Worm (Caenorhabditis elegans) whole organism, L3 larva: ENCODE data around the gene Y57G11C.1142.

Experiments used
- R02D3.7 ChIP-seq: fragments of 150-350 bp; optimal IDR thresholded peaks from 2 replicates; lab custom pipeline; 2014; ENCODE audit warnings: missing biosample characterization, missing genetic modification characterization
- ZK546.5 ChIP-seq: sonication (generic microtip); optimal IDR thresholded peaks from 2 replicates; lab custom pipeline; 2017; ENCODE audit warnings: missing biosample characterization, missing genetic modification characterization
- aly-2 ChIP-seq: fragments of 150-350 bp; optimal IDR thresholded peaks from 2 replicates; lab custom pipeline; 2014; ENCODE audit warnings: missing biosample characterization, missing genetic modification characterization
- ama-1 ChIP-seq: fragments of 150-350 bp; optimal IDR thresholded peaks from 2 replicates; lab custom pipeline; 2018
- ceh-16 ChIP-seq: sonication (generic microtip); optimal IDR thresholded peaks from 2 replicates; lab custom pipeline; 2017; ENCODE audit warnings: missing biosample characterization, missing genetic modification characterization
- ceh-28 ChIP-seq: fragments of 150-350 bp; optimal IDR thresholded peaks from 2 replicates; lab custom pipeline; 2014; ENCODE audit warnings: missing biosample characterization, missing genetic modification reagents, missing genetic modification characterization
- ceh-82 ChIP-seq: fragments of 150-350 bp; optimal IDR thresholded peaks from 2 replicates; lab custom pipeline; 2014; ENCODE audit warnings: missing biosample characterization, missing genetic modification characterization
- ceh-9 ChIP-seq: sonication (generic microtip); optimal IDR thresholded peaks from 2 replicates; lab custom pipeline; 2018; ENCODE audit warnings: missing biosample characterization, missing genetic modification characterization
- daf-12 ChIP-seq: fragments of 150-350 bp; optimal IDR thresholded peaks from 2 replicates; lab custom pipeline; 2014; ENCODE audit warnings: missing biosample characterization, missing genetic modification reagents, missing genetic modification characterization
- egl-27 ChIP-seq: sonication (generic microtip); optimal IDR thresholded peaks from 4 replicates; lab custom pipeline; 2017; ENCODE audit warnings: missing biosample characterization, missing genetic modification reagents, missing genetic modification characterization
- egl-5 ChIP-seq: fragments of 150-350 bp; optimal IDR thresholded peaks from 2 replicates; lab custom pipeline; 2017; ENCODE audit warnings: missing biosample characterization, missing genetic modification reagents, missing genetic modification characterization, inconsistent platforms
- elt-1 ChIP-seq: fragments of 150-350 bp; optimal IDR thresholded peaks from 2 replicates; lab custom pipeline; 2014; ENCODE audit warnings: missing biosample characterization, missing genetic modification characterization
- elt-2 ChIP-seq: sonication (generic microtip); optimal IDR thresholded peaks from 2 replicates; lab custom pipeline; 2016; ENCODE audit warnings: missing genetic modification reagents, mild to moderate bottlenecking, missing genetic modification characterization, missing compliant biosample characterization
- elt-3 ChIP-seq, 3 experiments: fragments of 150-350 bp in 1 of 3; sonication (generic microtip) in 2 of 3; optimal IDR thresholded peaks; 2 replicates in 2 of 3; 4 replicates in 1 of 3; lab custom pipeline; 2014 to 2017; ENCODE audit warnings: missing biosample characterization in 3 of 3, missing genetic modification characterization in 3 of 3
- eor-1 ChIP-seq, 2 experiments: fragments of 150-350 bp; optimal IDR thresholded peaks; 2 replicates each; lab custom pipeline; 2014 to 2018; ENCODE audit warnings: missing biosample characterization in 2 of 2, missing genetic modification characterization in 2 of 2
- fkh-10 ChIP-seq: sonication (generic microtip); optimal IDR thresholded peaks from 2 replicates; lab custom pipeline; 2017; ENCODE audit warnings: missing biosample characterization, missing genetic modification reagents, missing genetic modification characterization
- fkh-2 ChIP-seq: fragments of 150-350 bp; optimal IDR thresholded peaks from 2 replicates; lab custom pipeline; 2014; ENCODE audit warnings: missing biosample characterization, missing genetic modification reagents, missing genetic modification characterization
- fos-1 ChIP-seq: fragments of 150-350 bp; optimal IDR thresholded peaks from 2 replicates; lab custom pipeline; 2014; ENCODE audit warnings: missing biosample characterization, missing genetic modification characterization
- hmg-11 ChIP-seq: sonication (generic microtip); optimal IDR thresholded peaks from 2 replicates; lab custom pipeline; 2016; ENCODE audit warnings: missing genetic modification characterization, missing compliant biosample characterization
- jun-1 ChIP-seq: fragments of 150-350 bp; optimal IDR thresholded peaks from 2 replicates; lab custom pipeline; 2014; ENCODE audit warnings: missing biosample characterization, missing genetic modification reagents, missing genetic modification characterization
- lin-15B ChIP-seq: fragments of 150-350 bp; optimal IDR thresholded peaks from 2 replicates; lab custom pipeline; 2014; ENCODE audit warnings: missing biosample characterization, missing genetic modification characterization
- lin-39 ChIP-seq: fragments of 150-350 bp; optimal IDR thresholded peaks from 2 replicates; lab custom pipeline; 2018; ENCODE audit warnings: missing biosample characterization, missing genetic modification reagents, missing genetic modification characterization
- lsy-12 ChIP-seq: sonication (generic microtip); optimal IDR thresholded peaks from 2 replicates; lab custom pipeline; 2016; ENCODE audit warnings: mild to moderate bottlenecking, missing genetic modification characterization, missing compliant biosample characterization
- mdl-1 ChIP-seq: fragments of 150-350 bp; optimal IDR thresholded peaks from 2 replicates; lab custom pipeline; 2014; ENCODE audit warnings: missing biosample characterization, missing genetic modification characterization
- mml-1 ChIP-seq: fragments of 150-350 bp; sonication (generic microtip); optimal IDR thresholded peaks from 3 replicates; lab custom pipeline; 2014; ENCODE audit warnings: missing biosample characterization, missing genetic modification characterization
- nfya-1 ChIP-seq: sonication (generic microtip); optimal IDR thresholded peaks from 2 replicates; lab custom pipeline; 2017; ENCODE audit warnings: missing genetic modification characterization, mild to moderate bottlenecking, missing compliant biosample characterization, antibody characterized with exemption, moderate library complexity; ENCODE audit not compliant: insufficient read depth
- nhr-11 ChIP-seq: fragments of 150-350 bp; optimal IDR thresholded peaks from 2 replicates; lab custom pipeline; 2014; ENCODE audit warnings: missing biosample characterization, missing genetic modification characterization
- nhr-12 ChIP-seq: fragments of 150-350 bp; optimal IDR thresholded peaks from 2 replicates; lab custom pipeline; 2014; ENCODE audit warnings: missing biosample characterization, missing genetic modification characterization
- nhr-23 ChIP-seq: fragments of 150-350 bp; optimal IDR thresholded peaks from 2 replicates; lab custom pipeline; 2014; ENCODE audit warnings: missing biosample characterization, missing genetic modification reagents, missing genetic modification characterization
- nhr-237 ChIP-seq: fragments of 150-350 bp; optimal IDR thresholded peaks from 2 replicates; lab custom pipeline; 2014; ENCODE audit warnings: missing biosample characterization, missing genetic modification characterization
- nhr-25 ChIP-seq: sonication (generic microtip); optimal IDR thresholded peaks from 2 replicates; lab custom pipeline; 2017; ENCODE audit warnings: missing biosample characterization, missing genetic modification characterization
- nhr-28 ChIP-seq: fragments of 150-350 bp; optimal IDR thresholded peaks from 2 replicates; lab custom pipeline; 2014; ENCODE audit warnings: missing biosample characterization, missing genetic modification characterization
- nhr-43 ChIP-seq: sonication (generic microtip); optimal IDR thresholded peaks from 2 replicates; lab custom pipeline; 2016; ENCODE audit warnings: mild to moderate bottlenecking, missing genetic modification characterization, missing compliant biosample characterization; ENCODE audit not compliant: poor library complexity, severe bottlenecking
- nhr-67 ChIP-seq: fragments of 150-350 bp; optimal IDR thresholded peaks from 2 replicates; lab custom pipeline; 2014; ENCODE audit warnings: missing biosample characterization, missing genetic modification characterization
- nhr-76 ChIP-seq: fragments of 150-350 bp; sonication (generic microtip); optimal IDR thresholded peaks from 5 replicates; lab custom pipeline; 2014; ENCODE audit warnings: missing biosample characterization, missing genetic modification characterization
- nhr-77 ChIP-seq: fragments of 150-350 bp; optimal IDR thresholded peaks from 2 replicates; lab custom pipeline; 2014; ENCODE audit warnings: missing biosample characterization, missing genetic modification characterization
- pha-4 ChIP-seq: fragments of 150-350 bp; optimal IDR thresholded peaks from 2 replicates; lab custom pipeline; 2014; ENCODE audit warnings: missing biosample characterization, missing genetic modification reagents, missing genetic modification characterization
- pqm-1 ChIP-seq: fragments of 150-350 bp; optimal IDR thresholded peaks from 2 replicates; lab custom pipeline; 2017; ENCODE audit warnings: missing biosample characterization, missing genetic modification characterization, inconsistent platforms
- sea-2 ChIP-seq: fragments of 150-350 bp; sonication (generic microtip); optimal IDR thresholded peaks from 4 replicates; lab custom pipeline; 2014; ENCODE audit warnings: missing biosample characterization, missing genetic modification reagents, missing genetic modification characterization
- skn-1 ChIP-seq: fragments of 150-350 bp; optimal IDR thresholded peaks from 2 replicates; lab custom pipeline; 2014; ENCODE audit warnings: missing biosample characterization, missing genetic modification characterization
- snpc-4 ChIP-seq: fragments of 150-350 bp; optimal IDR thresholded peaks from 2 replicates; lab custom pipeline; 2014; ENCODE audit warnings: missing biosample characterization, missing genetic modification characterization
- tbx-2 ChIP-seq: sonication (generic microtip); optimal IDR thresholded peaks from 2 replicates; lab custom pipeline; 2016; ENCODE audit warnings: mild to moderate bottlenecking, missing genetic modification characterization, missing compliant biosample characterization
- unc-39 ChIP-seq: sonication (generic microtip); optimal IDR thresholded peaks from 4 replicates; lab custom pipeline; 2017; ENCODE audit warnings: missing biosample characterization, missing genetic modification characterization
- unc-62 ChIP-seq: fragments of 150-350 bp; sonication (generic microtip); optimal IDR thresholded peaks from 4 replicates; lab custom pipeline; 2014; ENCODE audit warnings: missing biosample characterization, missing genetic modification reagents, missing genetic modification characterization
- zag-1 ChIP-seq: fragments of 150-350 bp; optimal IDR thresholded peaks from 2 replicates; lab custom pipeline; 2014; ENCODE audit warnings: missing biosample characterization, missing genetic modification characterization
- ztf-11 ChIP-seq: fragments of 150-350 bp; optimal IDR thresholded peaks from 2 replicates; lab custom pipeline; 2014; ENCODE audit warnings: missing biosample characterization, missing genetic modification characterization
- ztf-4 ChIP-seq: fragments of 150-350 bp; optimal IDR thresholded peaks from 2 replicates; lab custom pipeline; 2014; ENCODE audit warnings: missing biosample characterization, missing genetic modification characterization

Gene Y57G11C.1142

DNA sequence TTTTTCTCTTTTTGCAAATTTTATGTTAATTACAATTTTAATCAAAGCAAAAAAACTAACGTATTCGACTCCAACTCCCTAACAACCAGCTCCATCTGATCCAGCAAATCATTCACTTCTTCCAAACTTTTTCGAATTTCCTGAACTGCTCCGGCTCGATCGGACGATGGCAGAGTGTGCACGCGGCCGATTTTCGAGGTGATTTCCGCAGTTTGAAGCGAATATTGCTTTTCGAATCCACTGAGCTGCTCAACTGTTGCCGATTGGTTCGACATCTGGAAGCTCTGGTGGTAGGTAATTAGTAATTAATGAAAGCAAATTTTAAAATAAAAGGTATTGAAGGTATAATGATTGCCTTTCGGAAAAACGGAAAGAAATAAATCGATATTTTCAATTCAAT, 36.0 kb upstream of the Y57G11C.1142 start, which contains the start of gene vti-1:
TSS of gene vti-1 (minus strand) at position 284 of the 400 bp plus-strand sequence.
- no peak for TF ChIP-seq eor-1 (tag; optimal IDR thresholded peaks at IDR 0.05; lab: Kevin White, UChicago)
- peak; percentile 7 for TF ChIP-seq ama-1 (lab: Kevin White, UChicago)

DNA sequence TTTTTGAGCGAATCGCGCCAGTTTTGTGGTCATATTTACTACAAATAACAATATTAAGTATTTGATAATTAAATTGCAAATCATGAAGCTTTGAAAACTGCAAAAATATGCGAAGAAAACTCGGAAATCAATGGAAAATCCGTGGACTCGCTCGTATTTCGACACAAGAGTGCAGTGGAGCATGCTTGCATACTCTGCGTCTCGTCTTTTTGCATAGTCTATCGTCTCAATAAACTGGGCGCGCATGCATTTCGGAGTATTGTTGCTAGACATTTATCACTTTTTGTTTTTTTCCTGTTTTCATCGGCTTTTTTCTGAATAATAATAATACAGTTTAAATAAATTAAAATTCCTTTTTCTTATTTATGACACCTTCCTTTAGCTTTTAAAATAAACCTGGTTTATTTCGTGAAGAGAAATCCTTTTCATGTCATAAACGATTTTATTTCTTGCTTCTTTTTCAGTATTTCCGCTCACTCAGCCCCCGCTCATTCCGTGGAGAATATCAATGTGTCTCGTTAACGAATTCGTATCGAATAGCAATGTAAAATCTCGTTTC, 34.6 kb upstream of the Y57G11C.1142 start, which contains the start of the genes mrps-7 and Y57G11C.3:
TSS of gene mrps-7 (minus strand) at position 38 of the 559 bp plus-strand sequence.
TSS of gene Y57G11C.3 (plus strand) at position 509 of the 559 bp plus-strand sequence.
- TF ChIP-seq tbx-2 (peak; percentile 60), R02D3.7 (tag; lab: Kevin White, UChicago) (peak; percentile 98), fkh-2 (tag; lab: Kevin White, UChicago) (no peak), elt-1 (tag; lab: Kevin White, UChicago) (peak; percentile 68), sea-2 (GFP tag; lab: Kevin White, UChicago) (no peak), nhr-11 (tag; lab: Kevin White, UChicago) (peak; percentile 68), nhr-43 (peak; percentile 86), lsy-12 (tag; lab: Kevin White, UChicago) (peak; percentile 82), unc-62 (GFP tag; lab: Kevin White, UChicago) (peak; percentile 62), mdl-1 (tag; lab: Kevin White, UChicago) (no peak), nhr-237 (tag; lab: Kevin White, UChicago) (no peak), nfya-1 (tag; lab: Kevin White, UChicago) (peak; percentile 94), eor-1 (tag; optimal IDR thresholded peaks at IDR 0.05; lab: Kevin White, UChicago) (peak in 1 of 2 experiments; percentile 38), nhr-67 (tag; lab: Kevin White, UChicago) (no peak), ceh-82 (tag; lab: Kevin White, UChicago) (peak; percentile 84), nhr-77 (tag; lab: Kevin White, UChicago) (peak; percentile 59), ceh-9 (no peak), nhr-76 (tag; lab: Kevin White, UChicago) (no peak), nhr-23 (tag; lab: Kevin White, UChicago) (peak; percentile 94), lin-15B (peak; percentile 98), skn-1 (peak; percentile 93), nhr-12 (tag; lab: Kevin White, UChicago) (no peak), aly-2 (tag; lab: Kevin White, UChicago) (peak; percentile 12), egl-27 (peak; percentile 15), hmg-11 (tag; lab: Kevin White, UChicago) (peak; percentile 82), zag-1 (no peak), ztf-11 (no peak), nhr-25 (peak; percentile 93), pha-4 (peak; percentile 96), elt-2 (tag; lab: Kevin White, UChicago) (peak; percentile 60), ceh-16 (no peak), pqm-1 (tag; lab: Kevin White, UChicago) (peak; percentile 88), lin-39 (tag; lab: Kevin White, UChicago) (peak; percentile 87), mml-1 (no peak), ceh-28 (tag; lab: Kevin White, UChicago) (peak; percentile 80), fkh-10 (peak; percentile 45), snpc-4 (peak; percentile 84), egl-5 (peak; percentile 95), unc-39 (tag; lab: Kevin White, UChicago) (no peak), ZK546.5 (tag; lab: Kevin White, UChicago) (peak; percentile 7), ztf-4 (peak; percentile 1), elt-3 (tag; optimal IDR thresholded peaks at IDR 0.05; lab: Kevin White, UChicago) (no peak), ama-1 (lab: Kevin White, UChicago) (peak; percentile 64), jun-1 (tag; lab: Kevin White, UChicago) (peak; percentile 72), nhr-28 (tag; lab: Kevin White, UChicago) (no peak), fos-1 (tag; lab: Kevin White, UChicago) (no peak), daf-12 (tag; lab: Kevin White, UChicago) (no peak)
- TF ChIP-seq, all 47 proteins: peak for 30
